Worm (Caenorhabditis elegans) whole organism, late embryonic: Measurements from ENCODE around the gene K12H6.6.

ENCODE experiments used
- F13H6.1 ChIP-seq: sonication (generic microtip); optimal IDR thresholded peaks from 2 replicates; lab custom pipeline; 2016; ENCODE audit warnings: missing genetic modification characterization, missing compliant biosample characterization
- ahr-1 ChIP-seq: sonication (generic microtip); optimal IDR thresholded peaks from 2 replicates; lab custom pipeline; 2016; ENCODE audit warnings: missing genetic modification characterization, missing compliant biosample characterization
- fkh-10 ChIP-seq: fragments of 150-350 bp; optimal IDR thresholded peaks from 2 replicates; lab custom pipeline; 2014; ENCODE audit warnings: missing biosample characterization, missing genetic modification reagents, missing genetic modification characterization
- hlh-13 ChIP-seq: fragments of 200-800 bp; sonication (Bioruptor generic); optimal IDR thresholded peaks from 2 replicates; lab custom pipeline; 2018; ENCODE audit warnings: mild to moderate bottlenecking, missing genetic modification characterization, missing compliant biosample characterization
- npax-4 ChIP-seq: sonication (generic microtip); optimal IDR thresholded peaks from 2 replicates; lab custom pipeline; 2016; ENCODE audit warnings: missing genetic modification characterization, missing compliant biosample characterization
- tbx-2 ChIP-seq: sonication (generic microtip); optimal IDR thresholded peaks from 2 replicates; lab custom pipeline; 2016; ENCODE audit warnings: missing genetic modification characterization, missing compliant biosample characterization
- ztf-16 ChIP-seq: sonication (generic microtip); optimal IDR thresholded peaks from 2 replicates; lab custom pipeline; 2017; ENCODE audit warnings: missing genetic modification characterization, missing compliant biosample characterization

DNA sequence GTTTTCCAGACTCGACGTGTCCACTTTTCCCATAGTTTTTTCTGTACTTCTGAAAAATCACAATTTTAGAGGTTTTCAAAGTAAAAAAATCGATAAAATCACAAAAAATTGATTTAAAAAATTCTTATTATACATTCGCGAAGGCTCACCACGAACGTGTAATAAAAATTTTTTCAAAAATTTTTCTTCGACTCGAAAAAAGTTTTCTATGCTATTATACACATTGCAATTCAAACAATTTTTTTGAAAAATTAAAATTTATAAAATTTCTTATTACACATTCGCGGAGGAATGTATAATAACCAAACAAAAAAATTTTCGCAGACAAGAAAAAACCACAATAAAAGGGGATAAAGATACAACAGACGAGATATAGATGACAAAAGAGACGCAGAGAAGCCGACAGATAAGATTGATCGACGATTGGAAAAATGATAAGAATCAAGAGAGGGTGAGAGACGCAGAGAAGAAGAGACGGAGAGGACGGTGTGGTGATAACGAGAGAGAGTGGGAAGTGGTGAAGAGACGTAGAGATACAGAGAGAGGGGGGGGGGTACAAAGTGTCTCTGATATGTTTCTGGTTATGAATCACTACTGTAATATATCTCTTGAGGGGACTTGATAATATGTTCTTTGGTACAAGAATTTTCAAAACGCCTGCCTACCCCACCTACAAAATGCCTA lies 30.3 kb downstream of the K12H6.6 start, which contains the start of gene nhr-119:
- TF ChIP-seq ahr-1 (tag; lab: Kevin White, UChicago) (no peak), tbx-2 (no peak), npax-4 (tag; lab: Kevin White, UChicago) (no peak), hlh-13 (GFP tag; lab: Kevin White, UChicago) (no peak), F13H6.1 (no peak), ztf-16 (tag; lab: Kevin White, UChicago) (no peak), fkh-10 (no peak)
